Fruit fly (Drosophila melanogaster): ENCODE results near the gene CG15760.
A peak's percentile ranks its signal among the peaks of the same experiment; 100 is the strongest.

The CG15760 gene

DNA sequence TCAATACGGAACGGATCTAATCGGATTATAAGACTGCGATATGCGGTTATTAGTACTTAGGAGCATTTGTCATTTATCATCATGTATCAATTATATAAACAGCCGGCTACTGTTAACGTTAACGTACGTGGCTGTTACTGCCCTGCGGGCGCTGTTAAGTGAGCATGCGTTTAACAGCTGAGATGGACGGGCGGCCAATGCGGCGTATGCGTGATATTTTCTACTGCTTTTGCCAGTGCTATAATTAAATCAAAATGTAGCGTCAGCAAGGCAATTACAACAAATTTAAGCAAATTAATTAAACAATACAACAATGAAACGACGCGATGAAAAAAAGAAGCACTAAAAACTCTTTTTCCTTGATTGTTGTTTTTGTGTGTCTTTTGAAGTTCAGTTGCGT is 31.9 kb upstream of the CG15760 start:
- TF ChIP-seq Ets21C (GFP tag; optimal IDR thresholded peaks at IDR 0.05) (no peak), CG6854 (GFP tag; optimal IDR thresholded peaks at IDR 0.05) (no peak), OdsH (GFP tag; optimal IDR thresholded peaks at IDR 0.05) (no peak), CG10631 (GFP tag; optimal IDR thresholded peaks at IDR 0.05) (no peak), cyc (GFP tag; optimal IDR thresholded peaks at IDR 0.05) (no peak), Eip93F (GFP tag; optimal IDR thresholded peaks at IDR 0.05) (no peak), Sox14 (GFP tag; optimal IDR thresholded peaks at IDR 0.05) (no peak), CG6792 (GFP tag; optimal IDR thresholded peaks at IDR 0.05) (no peak), Ets96B (tag; optimal IDR thresholded peaks at IDR 0.05) (no peak), CG31627 (GFP tag; optimal IDR thresholded peaks at IDR 0.05) (no peak), CG10669 (GFP tag; optimal IDR thresholded peaks at IDR 0.05) (no peak), acj6 (GFP tag; optimal IDR thresholded peaks at IDR 0.05) (no peak)

DNA sequence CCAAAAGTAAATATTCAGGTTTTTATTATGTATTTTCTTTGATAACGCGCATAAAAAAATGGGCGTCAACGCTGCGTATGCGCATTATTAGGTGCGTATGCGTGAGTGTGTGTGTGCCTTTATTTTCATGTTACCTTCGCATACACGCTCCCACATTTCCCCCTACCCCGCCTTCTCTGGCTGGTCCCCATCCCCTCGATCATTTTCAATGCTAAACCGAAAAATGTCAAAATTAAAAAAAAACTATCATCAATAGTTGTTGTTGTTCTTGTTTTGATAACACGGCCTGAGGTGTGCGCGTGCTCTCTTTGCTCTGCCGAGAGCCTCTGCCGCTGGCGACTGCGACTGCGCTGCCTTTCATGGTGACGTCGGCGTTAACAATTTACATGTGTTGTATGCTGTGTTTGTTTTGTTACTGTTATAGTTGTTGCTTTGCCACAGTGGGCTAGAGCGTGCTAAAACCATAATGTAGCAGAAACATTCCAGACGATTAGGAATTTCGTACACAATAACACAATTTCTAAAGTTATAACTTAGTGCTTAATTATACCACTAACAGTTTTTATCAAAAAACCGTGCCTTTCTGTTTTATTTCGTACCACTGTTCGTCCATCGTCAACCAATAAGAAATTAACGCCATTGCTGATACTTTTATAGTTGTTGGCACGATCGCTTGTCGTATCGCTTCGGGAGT is 29.4 kb upstream of the CG15760 start:
- peak; percentile 95 for TF ChIP-seq fd59A (GFP tag; optimal IDR thresholded peaks at IDR 0.05)
- peak; percentile 93 for TF ChIP-seq esn (GFP tag; optimal IDR thresholded peaks at IDR 0.05)
- TF ChIP-seq Hr38 (GFP tag; optimal IDR thresholded peaks at IDR 0.05) = peak; percentile 92
- peak; percentile 98 for TF ChIP-seq Eip75B (GFP tag; optimal IDR thresholded peaks at IDR 0.05)
- peak; percentile 97 for TF ChIP-seq fd85E (GFP tag; optimal IDR thresholded peaks at IDR 0.05)
- TF ChIP-seq CG7368 (GFP tag; optimal IDR thresholded peaks at IDR 0.05) = peak; percentile 99
- TF ChIP-seq CG11902 (GFP tag; optimal IDR thresholded peaks at IDR 0.05) = peak; percentile 96
- peak; percentile 98 for TF ChIP-seq CG4318 (GFP tag; optimal IDR thresholded peaks at IDR 0.05)
- peak; percentile 99 for TF ChIP-seq net (GFP tag; optimal IDR thresholded peaks at IDR 0.05)
- TF ChIP-seq CG8632 (GFP tag; optimal IDR thresholded peaks at IDR 0.05) = peak; percentile 98
- TF ChIP-seq Hr4 (GFP tag; optimal IDR thresholded peaks at IDR 0.05) = peak; percentile 99
- TF ChIP-seq CG16779 (tag; optimal IDR thresholded peaks at IDR 0.05) = peak; percentile 97
- peak; percentile 86 for TF ChIP-seq CG6854 (GFP tag; optimal IDR thresholded peaks at IDR 0.05)
- TF ChIP-seq CG3032 (tag; optimal IDR thresholded peaks at IDR 0.05) = peak; percentile 95
- peak; percentile 94 for TF ChIP-seq lz (GFP tag; optimal IDR thresholded peaks at IDR 0.05)
- peak; percentile 91 for TF ChIP-seq CG31627 (GFP tag; optimal IDR thresholded peaks at IDR 0.05)
- TF ChIP-seq spab (GFP tag; optimal IDR thresholded peaks at IDR 0.05) = peak; percentile 97
- TF ChIP-seq Sox15 (GFP tag; optimal IDR thresholded peaks at IDR 0.05) = peak; percentile 95
- peak; percentile 98 for TF ChIP-seq achi (GFP tag; optimal IDR thresholded peaks at IDR 0.05)
- TF ChIP-seq Gug (GFP tag; IDR thresholded peaks at IDR 0.05) = peak; percentile 97
- TF ChIP-seq CG8119 (GFP tag; IDR thresholded peaks at IDR 0.05) = peak; percentile 99
- peak; percentile 98 for TF ChIP-seq CG6792 (GFP tag; optimal IDR thresholded peaks at IDR 0.05)
- peak; percentile 98 for TF ChIP-seq Ets96B (tag; optimal IDR thresholded peaks at IDR 0.05)
- peak; percentile 94 for TF ChIP-seq Smox (GFP tag; optimal IDR thresholded peaks at IDR 0.05)
- TF ChIP-seq CG11762 (GFP tag; optimal IDR thresholded peaks at IDR 0.05; ENCODE audit: insufficient read depth) = peak; percentile 98
- TF ChIP-seq Sox102F (GFP tag; optimal IDR thresholded peaks at IDR 0.05) = peak; percentile 96
- TF ChIP-seq CG9139 (GFP tag; optimal IDR thresholded peaks at IDR 0.05) = peak; percentile 94
- TF ChIP-seq CG3919 (GFP tag; optimal IDR thresholded peaks at IDR 0.05) = peak; percentile 99
- TF ChIP-seq CG34406 (GFP tag; optimal IDR thresholded peaks at IDR 0.05) = peak; percentile 98
- peak; percentile 99 for TF ChIP-seq CG6163 (GFP tag; IDR thresholded peaks at IDR 0.05)
- peak; percentile 64 for TF ChIP-seq Blimp-1 (GFP tag; optimal IDR thresholded peaks at IDR 0.05)
- TF ChIP-seq acj6 (GFP tag; optimal IDR thresholded peaks at IDR 0.05) = peak; percentile 98
- TF ChIP-seq Eip78C (GFP tag) = peak; percentile 100
- peak; percentile 95 for TF ChIP-seq Met (GFP tag; optimal IDR thresholded peaks at IDR 0.05)
- peak; percentile 97 for TF ChIP-seq CG8319 (GFP tag; optimal IDR thresholded peaks at IDR 0.05)
- peak; percentile 94 for TF ChIP-seq CG6808 (GFP tag; optimal IDR thresholded peaks at IDR 0.05)
- peak; percentile 97 for TF ChIP-seq topi (GFP tag; optimal IDR thresholded peaks at IDR 0.05)
- peak; percentile 99 for TF ChIP-seq CG6276 (GFP tag; optimal IDR thresholded peaks at IDR 0.05)
- TF ChIP-seq salr (GFP tag; optimal IDR thresholded peaks at IDR 0.05) = peak; percentile 96 to 97
- peak; percentile 98 for TF ChIP-seq CG32006 (GFP tag; optimal IDR thresholded peaks at IDR 0.05)
- TF ChIP-seq cyc (GFP tag; optimal IDR thresholded peaks at IDR 0.05) = peak; percentile 93
- peak; percentile 98 for TF ChIP-seq Sox14 (GFP tag; optimal IDR thresholded peaks at IDR 0.05)
- TF ChIP-seq vri (GFP tag; optimal IDR thresholded peaks at IDR 0.05) = peak; percentile 90

Measured in whole organism, prepupa.